Fruit fly (Drosophila melanogaster) whole organism, adult: ENCODE data around the gene Nepl8.

Experiments used
- CG11617 ChIP-seq: fragments of 200-800 bp; sonication (Bioruptor generic); optimal IDR thresholded peaks from 2 replicates; lab custom pipeline; 2017; ENCODE audit warnings: mild to moderate bottlenecking, missing biosample characterization, missing genetic modification reagents, missing genetic modification characterization
- CG12768 ChIP-seq: fragments of 200-800 bp; sonication (Bioruptor generic); optimal IDR thresholded peaks from 2 replicates; lab custom pipeline; 2017; ENCODE audit warnings: missing biosample characterization, missing genetic modification characterization, mild to moderate bottlenecking, moderate library complexity, missing genetic modification reagents
- CG14711 ChIP-seq: fragments of 200-800 bp; sonication (Bioruptor generic); optimal IDR thresholded peaks from 2 replicates; lab custom pipeline; 2018; ENCODE audit warnings: missing biosample characterization, mild to moderate bottlenecking, missing genetic modification characterization, moderate library complexity
- CG1620 ChIP-seq: fragments of 200-800 bp; sonication (Bioruptor generic); optimal IDR thresholded peaks from 2 replicates; lab custom pipeline; 2016; ENCODE audit warnings: missing biosample characterization, missing genetic modification characterization
- CG33017 ChIP-seq: fragments of 200-800 bp; sonication (Bioruptor generic); optimal IDR thresholded peaks from 2 replicates; lab custom pipeline; 2018; ENCODE audit warnings: missing biosample characterization, mild to moderate bottlenecking, missing genetic modification characterization, moderate library complexity
- CG5204 ChIP-seq: fragments of 200-800 bp; sonication (Bioruptor generic); optimal IDR thresholded peaks from 2 replicates; lab custom pipeline; 2016; ENCODE audit warnings: missing biosample characterization, missing genetic modification characterization
- CG7045 ChIP-seq: fragments of 200-800 bp; sonication (Bioruptor generic); optimal IDR thresholded peaks from 2 replicates; lab custom pipeline; 2017; ENCODE audit warnings: missing biosample characterization, mild to moderate bottlenecking, missing genetic modification characterization
- CG7101 ChIP-seq: fragments of 200-800 bp; sonication (Bioruptor generic); optimal IDR thresholded peaks from 2 replicates; lab custom pipeline; 2018; ENCODE audit warnings: missing biosample characterization, mild to moderate bottlenecking, missing genetic modification characterization, moderate library complexity
- Clk ChIP-seq: fragments of 200-800 bp; sonication (Bioruptor generic); optimal IDR thresholded peaks from 2 replicates; lab custom pipeline; 2017; ENCODE audit warnings: missing biosample characterization, missing genetic modification characterization
- Crg-1 ChIP-seq: fragments of 200-800 bp; sonication (Bioruptor generic); optimal IDR thresholded peaks from 2 replicates; lab custom pipeline; 2016; ENCODE audit warnings: missing biosample characterization, missing genetic modification characterization
- Hr96 ChIP-seq: fragments of 200-800 bp; sonication (Bioruptor generic); optimal IDR thresholded peaks from 2 replicates; lab custom pipeline; 2016; ENCODE audit warnings: missing biosample characterization, missing genetic modification characterization
- Mnt ChIP-seq: fragments of 200-800 bp; sonication (Bioruptor generic); optimal IDR thresholded peaks from 2 replicates; lab custom pipeline; 2016; ENCODE audit warnings: missing biosample characterization, mild to moderate bottlenecking, missing genetic modification characterization
- bab1 ChIP-seq: fragments of 200-800 bp; sonication (Bioruptor generic); optimal IDR thresholded peaks from 3 replicates; lab custom pipeline; 2019; ENCODE audit warnings: missing biosample characterization, mild to moderate bottlenecking, missing genetic modification characterization, moderate library complexity
- cic ChIP-seq: fragments of 200-800 bp; sonication (Bioruptor generic); optimal IDR thresholded peaks from 2 replicates; lab custom pipeline; 2017; ENCODE audit warnings: missing biosample characterization, mild to moderate bottlenecking, missing genetic modification characterization, moderate library complexity
- cnc ChIP-seq, 2 experiments: fragments of >200 bp; optimal IDR thresholded peaks; 2 replicates each; lab custom pipeline; 2017
- kay ChIP-seq: fragments of 200-800 bp; sonication (Bioruptor generic); peaks from one replicate; lab custom pipeline; 2016; ENCODE audit warnings: missing biosample characterization, missing genetic modification characterization, borderline replicate concordance
- ovo ChIP-seq: fragments of 200-800 bp; sonication (Bioruptor generic); optimal IDR thresholded peaks from 2 replicates; lab custom pipeline; 2016; ENCODE audit warnings: missing biosample characterization, missing genetic modification characterization
- pad ChIP-seq: fragments of 200-800 bp; sonication (Bioruptor generic); optimal IDR thresholded peaks from 3 replicates; lab custom pipeline; 2017; ENCODE audit warnings: missing biosample characterization, missing genetic modification characterization, mild to moderate bottlenecking, moderate library complexity, missing genetic modification reagents
- tj ChIP-seq: fragments of 200-800 bp; sonication (Bioruptor generic); optimal IDR thresholded peaks from 3 replicates; lab custom pipeline; 2017; ENCODE audit warnings: missing biosample characterization, mild to moderate bottlenecking, missing genetic modification characterization, moderate library complexity
- toe ChIP-seq: fragments of 200-800 bp; sonication (Bioruptor generic); optimal IDR thresholded peaks from 2 replicates; lab custom pipeline; 2016; ENCODE audit warnings: missing biosample characterization, missing genetic modification characterization

Gene Nepl8

DNA sequence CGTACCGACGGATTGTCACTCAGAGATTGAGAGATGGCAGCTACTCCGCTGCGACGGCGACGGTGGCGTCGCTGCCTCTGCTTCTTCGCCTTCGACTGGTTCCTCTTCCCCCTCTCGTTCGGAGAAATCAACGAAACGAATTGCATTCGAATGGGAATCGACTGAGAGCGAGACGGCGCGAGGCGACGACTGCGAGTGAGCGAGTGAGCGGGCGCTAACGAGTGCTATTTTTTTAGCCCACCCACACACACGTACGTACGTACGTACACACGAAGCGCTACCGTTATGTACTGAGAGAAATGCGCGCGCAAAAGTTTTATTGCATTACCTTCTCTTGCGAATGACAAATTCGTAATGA is 2.3 kb upstream of the Nepl8 start, which contains the start of gene dac:
Gene dac, minus strand, starts transcription at position 356 of the 358 bp plus-strand sequence.
- TF ChIP-seq ovo (GFP tag; lab: Kevin White, UChicago) (peak; percentile 8), pad (GFP tag; lab: Kevin White, UChicago) (no peak), CG5204 (GFP tag; lab: Kevin White, UChicago) (no peak), CG1620 (GFP tag; lab: Kevin White, UChicago) (no peak)

DNA sequence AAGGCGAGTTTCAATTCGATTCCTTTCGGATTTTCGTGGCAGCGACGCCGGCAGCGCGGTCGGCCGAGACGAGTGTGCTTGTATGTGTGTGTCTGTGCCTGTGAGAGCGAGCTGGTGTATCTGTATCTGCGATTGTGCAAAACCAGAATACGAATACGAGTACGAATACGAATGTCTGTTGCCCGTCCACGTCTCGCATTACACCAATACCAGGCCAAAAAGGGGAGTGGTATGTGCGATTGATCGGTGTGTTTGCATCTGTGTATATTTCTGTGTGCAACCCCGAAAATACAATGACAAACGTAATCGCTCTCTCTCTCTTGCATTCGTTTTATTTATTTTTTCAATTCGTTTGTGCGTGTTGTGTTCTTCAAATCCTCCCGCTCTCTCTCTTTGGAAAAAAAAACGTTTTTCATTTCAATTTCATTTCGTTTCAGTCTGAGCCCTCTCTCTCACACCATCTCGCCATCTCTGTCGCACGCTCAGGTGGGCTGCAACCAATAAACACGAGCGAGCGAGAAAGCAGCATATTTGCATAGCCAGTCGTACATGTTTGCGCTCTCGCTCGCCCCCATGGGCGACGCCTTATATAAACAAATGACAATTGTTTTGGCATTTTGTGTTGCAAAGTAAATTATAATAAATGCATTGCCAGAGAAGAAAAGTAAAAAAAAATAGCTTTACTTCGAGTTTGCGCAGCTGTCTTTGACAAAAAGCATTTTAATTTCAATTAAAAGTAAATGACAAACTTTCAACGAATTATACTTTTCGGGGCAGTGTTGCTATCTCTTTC is 1.8 kb upstream of the Nepl8 start:
- TF ChIP-seq Hr96 (no peak), CG5204 (GFP tag; lab: Kevin White, UChicago) (peak; percentile 40), CG33017 (no peak), bab1 (GFP tag; lab: Kevin White, UChicago) (no peak), toe (GFP tag; lab: Kevin White, UChicago) (peak; percentile 56), ovo (GFP tag; lab: Kevin White, UChicago) (no peak), kay (GFP tag; lab: Kevin White, UChicago) (no peak), cic (GFP tag; lab: Kevin White, UChicago) (peak; percentile 9), CG11617 (no peak), CG7101 (tag; lab: Kevin White, UChicago) (no peak), cnc (optimal IDR thresholded peaks at IDR 0.05; lab: Kevin White, UChicago) (no peak), pad (GFP tag; lab: Kevin White, UChicago) (peak; percentile 69), Clk (GFP tag; lab: Kevin White, UChicago) (no peak), tj (GFP tag; lab: Kevin White, UChicago) (no peak), CG12768 (no peak), Crg-1 (peak; percentile 35), CG1620 (GFP tag; lab: Kevin White, UChicago) (peak; percentile 41), CG7045 (GFP tag; lab: Kevin White, UChicago) (peak; percentile 26), Mnt (GFP tag; lab: Kevin White, UChicago) (peak; percentile 4), CG14711 (tag; lab: Kevin White, UChicago) (no peak)

DNA sequence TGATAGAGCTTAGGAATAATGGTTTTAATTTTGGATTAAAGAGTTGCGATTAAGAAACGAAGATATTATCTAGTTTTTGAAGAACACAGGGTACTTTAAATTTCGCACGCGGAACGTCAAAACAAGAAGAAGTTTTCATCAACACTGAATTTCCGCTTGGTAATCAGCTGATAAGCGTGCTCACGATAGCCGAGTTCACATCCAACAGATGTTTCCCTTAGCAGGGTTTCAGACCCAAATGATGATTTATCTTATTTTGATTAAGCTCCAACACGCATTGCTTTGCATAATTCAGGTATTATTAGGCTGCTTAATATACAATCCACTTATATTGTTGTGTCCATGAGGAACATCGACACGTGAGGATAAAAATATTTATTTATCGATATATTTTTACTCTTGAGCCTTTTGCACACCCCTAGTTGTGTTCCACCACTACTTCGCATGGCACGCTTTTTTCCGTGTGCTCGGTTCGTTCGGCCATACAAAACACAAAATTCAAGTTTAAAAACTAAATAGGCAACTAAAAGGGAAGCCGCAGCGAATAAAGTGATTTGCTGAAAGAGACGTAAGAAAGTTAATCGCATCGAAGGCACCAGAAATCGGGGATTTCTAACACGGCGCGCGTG is 3.3 kb downstream of the Nepl8 start, which contains the start of gene Tpr2:
Gene Tpr2, plus strand, starts transcription at position 418 of the 629 bp plus-strand sequence.
- TF ChIP-seq cnc (optimal IDR thresholded peaks at IDR 0.05; lab: Kevin White, UChicago) (no peak), kay (GFP tag; lab: Kevin White, UChicago) (no peak), CG7045 (GFP tag; lab: Kevin White, UChicago) (no peak), CG33017 (peak; percentile 53), Crg-1 (peak; percentile 39), CG5204 (GFP tag; lab: Kevin White, UChicago) (peak; percentile 78), CG14711 (tag; lab: Kevin White, UChicago) (peak; percentile 21), bab1 (GFP tag; lab: Kevin White, UChicago) (peak; percentile 66), tj (GFP tag; lab: Kevin White, UChicago) (peak; percentile 40), CG12768 (peak; percentile 0), CG7101 (tag; lab: Kevin White, UChicago) (peak; percentile 63), CG11617 (peak; percentile 68), ovo (GFP tag; lab: Kevin White, UChicago) (peak; percentile 0), CG1620 (GFP tag; lab: Kevin White, UChicago) (peak; percentile 82), toe (GFP tag; lab: Kevin White, UChicago) (peak; percentile 71), Hr96 (peak; percentile 35), cic (GFP tag; lab: Kevin White, UChicago) (no peak), Mnt (GFP tag; lab: Kevin White, UChicago) (peak; percentile 93), pad (GFP tag; lab: Kevin White, UChicago) (no peak), Clk (GFP tag; lab: Kevin White, UChicago) (no peak)

dm6 chr2L:16491752-16492616 is 4.0 kb downstream of the Nepl8 start:
- TF ChIP-seq Hr96 (no peak), Mnt (GFP tag; lab: Kevin White, UChicago) (no peak), kay (GFP tag; lab: Kevin White, UChicago) (no peak), CG11617 (no peak), ovo (GFP tag; lab: Kevin White, UChicago) (no peak), Clk (GFP tag; lab: Kevin White, UChicago) (no peak), CG1620 (GFP tag; lab: Kevin White, UChicago) (no peak), bab1 (GFP tag; lab: Kevin White, UChicago) (no peak), CG7101 (tag; lab: Kevin White, UChicago) (no peak), toe (GFP tag; lab: Kevin White, UChicago) (no peak), tj (GFP tag; lab: Kevin White, UChicago) (no peak), Crg-1 (no peak)

- TF ChIP-seq ovo (GFP tag; lab: Kevin White, UChicago) = no peak
- peak; percentile 38 for TF ChIP-seq Crg-1
- TF ChIP-seq CG12768 = peak; percentile 74
- no peak for TF ChIP-seq Mnt (GFP tag; lab: Kevin White, UChicago)
- TF ChIP-seq bab1 (GFP tag; lab: Kevin White, UChicago) = peak; percentile 83
- peak; percentile 44 for TF ChIP-seq tj (GFP tag; lab: Kevin White, UChicago)
- TF ChIP-seq CG14711 (tag; lab: Kevin White, UChicago) = peak; percentile 65
- peak; percentile 70 for TF ChIP-seq CG11617
- peak; percentile 43 for TF ChIP-seq Clk (GFP tag; lab: Kevin White, UChicago)
- peak; percentile 77 for TF ChIP-seq CG7101 (tag; lab: Kevin White, UChicago)
- peak; percentile 76 for TF ChIP-seq CG7045 (GFP tag; lab: Kevin White, UChicago)
- peak; percentile 50 for TF ChIP-seq toe (GFP tag; lab: Kevin White, UChicago)
- no peak for TF ChIP-seq cic (GFP tag; lab: Kevin White, UChicago)
- peak; percentile 40 for TF ChIP-seq CG1620 (GFP tag; lab: Kevin White, UChicago)
- no peak for TF ChIP-seq cnc (optimal IDR thresholded peaks at IDR 0.05; lab: Kevin White, UChicago)
- TF ChIP-seq kay (GFP tag; lab: Kevin White, UChicago) = peak; percentile 92
- TF ChIP-seq Hr96 = peak; percentile 31
- TF ChIP-seq pad (GFP tag; lab: Kevin White, UChicago) = peak; percentile 19
- TF ChIP-seq CG33017 = peak; percentile 83
- peak; percentile 80 for TF ChIP-seq CG5204 (GFP tag; lab: Kevin White, UChicago)
Measured at dm6 chr2L:16492617-16493203, 4.8 kb downstream of the Nepl8 start.
